Worm (Caenorhabditis elegans) whole organism, late embryonic: ENCODE data around the gene F59A6.11.

Source experiments
- C08G9.2 ChIP-seq: sonication (generic microtip); optimal IDR thresholded peaks from 2 replicates; lab custom pipeline; 2016; ENCODE audit warnings: mild to moderate bottlenecking, missing genetic modification characterization, moderate library complexity, missing compliant biosample characterization
- C38D4.7 ChIP-seq: fragments of 200-800 bp; sonication (Bioruptor generic); optimal IDR thresholded peaks from 2 replicates; lab custom pipeline; 2018; ENCODE audit warnings: mild to moderate bottlenecking, missing genetic modification characterization, moderate library complexity, missing compliant biosample characterization
- F13H6.1 ChIP-seq: sonication (generic microtip); optimal IDR thresholded peaks from 2 replicates; lab custom pipeline; 2016; ENCODE audit warnings: missing genetic modification characterization, missing compliant biosample characterization
- K02D7.2 ChIP-seq: sonication (generic microtip); optimal IDR thresholded peaks from 2 replicates; lab custom pipeline; 2017; ENCODE audit warnings: mild to moderate bottlenecking, missing genetic modification characterization, missing compliant biosample characterization
- Y22D7AL.16 ChIP-seq: sonication (generic microtip); optimal IDR thresholded peaks from 2 replicates; lab custom pipeline; 2016; ENCODE audit warnings: missing genetic modification characterization, missing compliant biosample characterization
- ahr-1 ChIP-seq: sonication (generic microtip); optimal IDR thresholded peaks from 2 replicates; lab custom pipeline; 2016; ENCODE audit warnings: missing genetic modification characterization, missing compliant biosample characterization
- ama-1 ChIP-seq: fragments of 150-350 bp; optimal IDR thresholded peaks from 2 replicates; lab custom pipeline; 2014
- ceh-14 ChIP-seq: sonication (generic microtip); optimal IDR thresholded peaks from 2 replicates; lab custom pipeline; 2016; ENCODE audit warnings: missing genotype, missing genetic modification characterization, missing compliant biosample characterization
- ceh-19 ChIP-seq: fragments of 200-800 bp; sonication (Bioruptor generic); optimal IDR thresholded peaks from 2 replicates; lab custom pipeline; 2018; ENCODE audit warnings: mild to moderate bottlenecking, missing genetic modification characterization, missing compliant biosample characterization
- ceh-2 ChIP-seq: sonication (generic microtip); optimal IDR thresholded peaks from 2 replicates; lab custom pipeline; 2016; ENCODE audit warnings: missing genotype, missing genetic modification characterization, missing compliant biosample characterization
- ceh-22 ChIP-seq: sonication (generic microtip); optimal IDR thresholded peaks from 2 replicates; lab custom pipeline; 2017; ENCODE audit warnings: missing biosample characterization, missing genetic modification characterization
- ceh-24 ChIP-seq: sonication (generic microtip); optimal IDR thresholded peaks from 2 replicates; lab custom pipeline; 2016; ENCODE audit warnings: mild to moderate bottlenecking, missing genetic modification characterization, missing compliant biosample characterization
- ceh-30 ChIP-seq: fragments of 150-350 bp; optimal IDR thresholded peaks from 2 replicates; lab custom pipeline; 2014; ENCODE audit warnings: missing biosample characterization, missing genetic modification characterization
- ceh-34 ChIP-seq: sonication (generic microtip); optimal IDR thresholded peaks from 2 replicates; lab custom pipeline; 2016; ENCODE audit warnings: mild to moderate bottlenecking, missing genetic modification characterization, missing compliant biosample characterization
- ceh-45 ChIP-seq: fragments of 200-800 bp; sonication (Bioruptor generic); IDR thresholded peaks from 2 replicates; pipeline ENCODE4 v1.3.6; 2022; ENCODE audit warnings: missing genetic modification reagents, missing genetic modification characterization, missing compliant biosample characterization
- ceh-9 ChIP-seq: sonication (generic microtip); optimal IDR thresholded peaks from 2 replicates; lab custom pipeline; 2016; ENCODE audit warnings: mild to moderate bottlenecking, missing genetic modification characterization, inconsistent platforms, missing compliant biosample characterization
- dmd-4 ChIP-seq: sonication (generic microtip); optimal IDR thresholded peaks from 2 replicates; lab custom pipeline; 2016; ENCODE audit warnings: borderline replicate concordance, missing genetic modification characterization, missing compliant biosample characterization
- dve-1 ChIP-seq: sonication (generic microtip); optimal IDR thresholded peaks from 2 replicates; lab custom pipeline; 2017; ENCODE audit warnings: antibody characterized with exemption, mild to moderate bottlenecking, missing genetic modification characterization, missing compliant biosample characterization
- elt-2 ChIP-seq: sonication (generic microtip); optimal IDR thresholded peaks from 2 replicates; lab custom pipeline; 2016; ENCODE audit warnings: missing genetic modification reagents, missing genetic modification characterization, missing compliant biosample characterization
- ets-4 ChIP-seq: sonication (generic microtip); optimal IDR thresholded peaks from 2 replicates; lab custom pipeline; 2016; ENCODE audit warnings: missing genetic modification characterization, missing compliant biosample characterization
- eyg-1 ChIP-seq: sonication (generic microtip); optimal IDR thresholded peaks from 2 replicates; lab custom pipeline; 2016; ENCODE audit warnings: missing genotype, missing genetic modification characterization, missing compliant biosample characterization
- fax-1 ChIP-seq: sonication (generic microtip); optimal IDR thresholded peaks from 2 replicates; lab custom pipeline; 2016; ENCODE audit warnings: missing genotype, missing genetic modification characterization, missing compliant biosample characterization
- fkh-6 ChIP-seq: sonication (generic microtip); optimal IDR thresholded peaks from 2 replicates; lab custom pipeline; 2016; ENCODE audit warnings: missing genetic modification characterization, missing compliant biosample characterization
- gmeb-2 ChIP-seq: sonication (generic microtip); optimal IDR thresholded peaks from 2 replicates; lab custom pipeline; 2016; ENCODE audit warnings: missing genetic modification characterization, inconsistent platforms, missing compliant biosample characterization
- hlh-13 ChIP-seq: fragments of 200-800 bp; sonication (Bioruptor generic); optimal IDR thresholded peaks from 2 replicates; lab custom pipeline; 2018; ENCODE audit warnings: mild to moderate bottlenecking, missing genetic modification characterization, missing compliant biosample characterization
- hlh-15 ChIP-seq: sonication (generic microtip); optimal IDR thresholded peaks from 2 replicates; lab custom pipeline; 2016; ENCODE audit warnings: missing genetic modification characterization, missing compliant biosample characterization
- hlh-6 ChIP-seq: sonication (generic microtip); optimal IDR thresholded peaks from 2 replicates; lab custom pipeline; 2016; ENCODE audit warnings: missing genotype, missing genetic modification characterization, missing compliant biosample characterization
- hlh-8 ChIP-seq: sonication (generic microtip); optimal IDR thresholded peaks from 2 replicates; lab custom pipeline; 2016; ENCODE audit warnings: missing genotype, missing genetic modification characterization, missing compliant biosample characterization
- mec-3 ChIP-seq: sonication (generic microtip); optimal IDR thresholded peaks from 2 replicates; lab custom pipeline; 2016; ENCODE audit warnings: borderline replicate concordance, missing genetic modification characterization, missing compliant biosample characterization
- nfya-1 ChIP-seq: sonication (generic microtip); optimal IDR thresholded peaks from 2 replicates; lab custom pipeline; 2017; ENCODE audit warnings: missing genetic modification characterization, mild to moderate bottlenecking, missing compliant biosample characterization, antibody characterized with exemption, moderate library complexity
- nhr-11 ChIP-seq: fragments of 150-350 bp; optimal IDR thresholded peaks from 2 replicates; lab custom pipeline; 2014; ENCODE audit warnings: missing biosample characterization, missing genetic modification characterization
- nhr-232 ChIP-seq: sonication (generic microtip); optimal IDR thresholded peaks from 2 replicates; lab custom pipeline; 2016; ENCODE audit warnings: missing genetic modification characterization, missing compliant biosample characterization
- npax-4 ChIP-seq: sonication (generic microtip); optimal IDR thresholded peaks from 2 replicates; lab custom pipeline; 2016; ENCODE audit warnings: missing genetic modification characterization, missing compliant biosample characterization
- odd-2 ChIP-seq: sonication (generic microtip); optimal IDR thresholded peaks from 2 replicates; lab custom pipeline; 2017; ENCODE audit warnings: antibody characterized with exemption, mild to moderate bottlenecking, missing genetic modification characterization, missing compliant biosample characterization
- pag-3 ChIP-seq: sonication (generic microtip); optimal IDR thresholded peaks from 2 replicates; lab custom pipeline; 2016; ENCODE audit warnings: missing compliant biosample characterization, missing genetic modification characterization, borderline replicate concordance
- pax-1 ChIP-seq: fragments of 150-350 bp; optimal IDR thresholded peaks from 2 replicates; lab custom pipeline; 2014; ENCODE audit warnings: missing biosample characterization, missing genetic modification characterization
- pha-2 ChIP-seq: sonication (generic microtip); optimal IDR thresholded peaks from 2 replicates; lab custom pipeline; 2017; ENCODE audit warnings: mild to moderate bottlenecking, missing genetic modification characterization, missing compliant biosample characterization
- pha-4 ChIP-seq: fragments of 150-350 bp; optimal IDR thresholded peaks from 2 replicates; lab custom pipeline; 2018; ENCODE audit warnings: missing biosample characterization, missing genetic modification reagents, missing genetic modification characterization
- pqm-1 ChIP-seq: sonication (generic microtip); optimal IDR thresholded peaks from 2 replicates; lab custom pipeline; 2016; ENCODE audit warnings: missing genetic modification characterization, missing compliant biosample characterization
- ref-2 ChIP-seq: sonication (generic microtip); optimal IDR thresholded peaks from 2 replicates; lab custom pipeline; 2016; ENCODE audit warnings: missing genetic modification characterization, missing compliant biosample characterization
- sdc-2 ChIP-seq: sonication (generic microtip); optimal IDR thresholded peaks from 2 replicates; lab custom pipeline; 2016; ENCODE audit warnings: missing genotype, missing genetic modification characterization, missing compliant biosample characterization
- sox-2 ChIP-seq: fragments of 200-800 bp; sonication (Bioruptor generic); IDR thresholded peaks from 2 replicates; pipeline ENCODE4 v1.3.6; 2022; ENCODE audit warnings: missing genetic modification reagents, missing genetic modification characterization, missing compliant biosample characterization
- sox-4 ChIP-seq: sonication (generic microtip); optimal IDR thresholded peaks from 2 replicates; lab custom pipeline; 2017; ENCODE audit warnings: mild to moderate bottlenecking, missing genetic modification characterization, inconsistent platforms, missing compliant biosample characterization
- tbx-2 ChIP-seq: sonication (generic microtip); optimal IDR thresholded peaks from 2 replicates; lab custom pipeline; 2016; ENCODE audit warnings: missing genetic modification characterization, missing compliant biosample characterization
- tbx-7 ChIP-seq: sonication (generic microtip); optimal IDR thresholded peaks from 2 replicates; lab custom pipeline; 2016; ENCODE audit warnings: missing genotype, missing genetic modification characterization, missing compliant biosample characterization
- unc-3 ChIP-seq, 2 experiments: fragments of 200-800 bp in 1 of 2; sonication (Bioruptor generic) in 1 of 2; sonication (generic microtip) in 1 of 2; conservative IDR thresholded peaks in 1 of 2; optimal IDR thresholded peaks in 1 of 2; 2 replicates each; pipeline versions ENCODE4 v1.3.6 to Lab custom; 2016 to 2022; ENCODE audit warnings: missing compliant biosample characterization in 2 of 2, missing genetic modification characterization in 2 of 2, missing genetic modification reagents in 1 of 2
- unc-42 ChIP-seq: sonication (generic microtip); optimal IDR thresholded peaks from 2 replicates; lab custom pipeline; 2016; ENCODE audit warnings: missing genotype, missing genetic modification characterization, missing compliant biosample characterization
- zip-5 ChIP-seq: sonication (generic microtip); optimal IDR thresholded peaks from 2 replicates; lab custom pipeline; 2016; ENCODE audit warnings: missing genetic modification characterization, missing compliant biosample characterization

F59A6.11 gene

DNA sequence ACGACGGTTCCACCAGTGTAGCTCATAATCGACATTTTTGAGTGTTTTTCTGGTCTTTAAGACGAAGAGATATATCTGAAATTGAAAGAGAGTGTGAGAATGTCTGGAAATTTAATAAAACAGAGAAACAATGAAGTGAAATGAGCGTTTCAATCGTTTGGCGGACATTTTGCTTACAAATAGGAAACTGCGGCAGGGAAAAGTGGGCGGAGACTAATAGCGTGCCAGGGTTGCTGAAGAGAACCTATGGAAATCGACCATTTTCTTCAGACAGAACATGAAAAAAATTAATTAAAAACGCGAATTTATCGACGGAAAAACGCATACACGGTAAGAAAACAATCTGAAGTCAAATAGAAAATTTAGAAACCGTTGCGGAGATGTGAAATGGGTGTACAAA, 43.2 kb downstream of the F59A6.11 start, which contains the start of gene pbs-3 (continued):
- no peak for TF ChIP-seq pha-4 (tag; lab: Kevin White, UChicago)
- TF ChIP-seq ceh-22 (tag; lab: Kevin White, UChicago): no peak
- TF ChIP-seq ceh-9: no peak
- peak; percentile 30 for TF ChIP-seq hlh-8 (tag; lab: Kevin White, UChicago)
- TF ChIP-seq pag-3 (tag; lab: Kevin White, UChicago): no peak
- peak; percentile 61 for TF ChIP-seq ets-4
- TF ChIP-seq eyg-1 (tag; lab: Kevin White, UChicago): no peak
- peak; percentile 88 for TF ChIP-seq tbx-2 (tag; lab: Kevin White, UChicago)
- TF ChIP-seq mec-3 (tag; lab: Kevin White, UChicago): no peak
- peak; percentile 29 for TF ChIP-seq ceh-34 (tag; lab: Kevin White, UChicago)
- no peak for TF ChIP-seq ama-1 (lab: Kevin White, UChicago)
- TF ChIP-seq F13H6.1 (tag; lab: Kevin White, UChicago): peak; percentile 68
- no peak for TF ChIP-seq ceh-24 (tag; lab: Kevin White, UChicago)
- TF ChIP-seq hlh-15 (tag; lab: Kevin White, UChicago): no peak
- TF ChIP-seq pha-2 (tag; lab: Kevin White, UChicago): no peak
- no peak for TF ChIP-seq sox-4 (tag; lab: Kevin White, UChicago)
- no peak for TF ChIP-seq hlh-13
- no peak for TF ChIP-seq npax-4 (tag; lab: Kevin White, UChicago)
- no peak for TF ChIP-seq Y22D7AL.16
- no peak for TF ChIP-seq fkh-6 (tag; lab: Kevin White, UChicago)
- TF ChIP-seq unc-42 (tag; lab: Kevin White, UChicago): peak; percentile 60
- TF ChIP-seq sox-2 (GFP tag; lab: Robert Waterston, UW): peak; percentile 15; the same call in 1 of the 2 replicates
- no peak for TF ChIP-seq sdc-2
- TF ChIP-seq nfya-1 (tag; lab: Kevin White, UChicago): peak; percentile 60
- no peak for TF ChIP-seq gmeb-2 (tag; lab: Kevin White, UChicago)
- peak; percentile 46 for TF ChIP-seq ref-2 (tag; lab: Kevin White, UChicago)
- TF ChIP-seq ceh-45 (GFP tag; lab: Robert Waterston, UW): no peak
- peak; percentile 74 for TF ChIP-seq ceh-14 (tag; lab: Kevin White, UChicago)
- TF ChIP-seq elt-2: peak; percentile 83
- TF ChIP-seq ahr-1 (tag; lab: Kevin White, UChicago): no peak
- TF ChIP-seq nhr-11 (tag; lab: Kevin White, UChicago): no peak
- TF ChIP-seq C38D4.7: no peak
- no peak for TF ChIP-seq dve-1 (tag; lab: Kevin White, UChicago)
- peak; percentile 26 for TF ChIP-seq zip-5 (tag; lab: Kevin White, UChicago)
- TF ChIP-seq fax-1 (tag; lab: Kevin White, UChicago): peak; percentile 54
- no peak for TF ChIP-seq unc-3 (GFP tag; conservative IDR thresholded peaks at IDR 0.05; lab: Robert Waterston, UW)
- no peak for TF ChIP-seq unc-3 (tag; optimal IDR thresholded peaks at IDR 0.05; lab: Kevin White, UChicago)
- peak; percentile 66 for TF ChIP-seq ceh-2 (tag; lab: Kevin White, UChicago)
- TF ChIP-seq pqm-1: no peak
- TF ChIP-seq pax-1 (tag; lab: Kevin White, UChicago): no peak
- TF ChIP-seq tbx-7: peak; percentile 13
- TF ChIP-seq odd-2: no peak
- TF ChIP-seq nhr-232 (tag; lab: Kevin White, UChicago): no peak
- no peak for TF ChIP-seq ceh-19 (GFP tag; lab: Kevin White, UChicago)
- no peak for TF ChIP-seq hlh-6 (tag; lab: Kevin White, UChicago)
- TF ChIP-seq dmd-4 (tag; lab: Kevin White, UChicago): peak; percentile 37
- no peak for TF ChIP-seq K02D7.2 (tag; lab: Kevin White, UChicago)
- peak; percentile 76 for TF ChIP-seq C08G9.2 (tag; lab: Kevin White, UChicago)
- no peak for TF ChIP-seq ceh-30 (tag; lab: Kevin White, UChicago)
